Fruit fly (Drosophila melanogaster) whole organism, embryonic: Measurements from ENCODE around the gene CG13947.
A peak's percentile ranks its signal among the peaks of the same experiment; 100 is the strongest.

Experiments used
- Asciz ChIP-seq: fragments of 200-800 bp; sonication (Bioruptor generic); optimal IDR thresholded peaks from 2 replicates; lab custom pipeline; 2017; ENCODE audit warnings: missing biosample characterization, mild to moderate bottlenecking, missing genetic modification characterization, missing genetic modification reagents
- CG10274 ChIP-seq: fragments of 200-800 bp; sonication (Bioruptor generic); optimal IDR thresholded peaks from 3 replicates; lab custom pipeline; 2017; ENCODE audit warnings: missing biosample characterization, mild to moderate bottlenecking, missing genetic modification characterization
- CG10431 ChIP-seq: fragments of 200-800 bp; sonication (Bioruptor generic); optimal IDR thresholded peaks from 3 replicates; lab custom pipeline; 2018; ENCODE audit warnings: missing biosample characterization, mild to moderate bottlenecking, missing genetic modification characterization
- CG1233 ChIP-seq: fragments of 200-800 bp; sonication (Bioruptor generic); optimal IDR thresholded peaks from 4 replicates; lab custom pipeline; 2018; ENCODE audit warnings: missing biosample characterization, mild to moderate bottlenecking, missing genetic modification characterization
- CG12391 ChIP-seq: fragments of 200-800 bp; sonication (Bioruptor generic); optimal IDR thresholded peaks from 3 replicates; lab custom pipeline; 2018; ENCODE audit warnings: missing biosample characterization, mild to moderate bottlenecking, missing genetic modification characterization, moderate library complexity
- CG14667 ChIP-seq: fragments of 200-800 bp; sonication (Bioruptor generic); IDR thresholded peaks from 2 replicates; pipeline ENCODE4 v1.3.6; 2022; ENCODE audit warnings: missing biosample characterization, missing genetic modification characterization
- CG17385 ChIP-seq: fragments of 200-800 bp; sonication (Bioruptor generic); optimal IDR thresholded peaks from 3 replicates; lab custom pipeline; 2018; ENCODE audit warnings: missing biosample characterization, mild to moderate bottlenecking, missing genetic modification characterization
- CG2678 ChIP-seq: fragments of 200-800 bp; sonication (Bioruptor generic); optimal IDR thresholded peaks from 3 replicates; lab custom pipeline; 2019; ENCODE audit warnings: missing biosample characterization, mild to moderate bottlenecking, missing genetic modification characterization, moderate library complexity
- CG2712 ChIP-seq: fragments of 200-800 bp; optimal IDR thresholded peaks from 3 replicates; lab custom pipeline; 2019; ENCODE audit warnings: missing biosample characterization, mild to moderate bottlenecking, missing genetic modification characterization, moderate library complexity
- CG31365 ChIP-seq: fragments of 200-800 bp; sonication (Bioruptor generic); optimal IDR thresholded peaks from 2 replicates; lab custom pipeline; 2018; ENCODE audit warnings: missing biosample characterization, mild to moderate bottlenecking, missing genetic modification characterization
- CG3838 ChIP-seq: fragments of 200-800 bp; sonication (Bioruptor generic); optimal IDR thresholded peaks from 3 replicates; lab custom pipeline; 2016; ENCODE audit warnings: missing biosample characterization, missing genetic modification characterization
- CG3847 ChIP-seq: fragments of 200-800 bp; sonication (Bioruptor generic); IDR thresholded peaks from 2 replicates; pipeline ENCODE4 v1.3.6; 2022; ENCODE audit warnings: missing biosample characterization, missing genetic modification characterization
- CG3995 ChIP-seq: fragments of 200-800 bp; sonication (Bioruptor generic); optimal IDR thresholded peaks from 3 replicates; lab custom pipeline; 2016; ENCODE audit warnings: missing biosample characterization, missing genetic modification characterization
- CG4282 ChIP-seq: fragments of 200-800 bp; sonication (Bioruptor generic); optimal IDR thresholded peaks from 2 replicates; lab custom pipeline; 2016; ENCODE audit warnings: missing biosample characterization, missing genetic modification characterization
- CG4617 ChIP-seq: fragments of 200-800 bp; sonication (Bioruptor generic); optimal IDR thresholded peaks from 3 replicates; lab custom pipeline; 2016; ENCODE audit warnings: missing biosample characterization, missing genetic modification characterization, borderline replicate concordance
- CG4854 ChIP-seq: fragments of 200-800 bp; sonication (Bioruptor generic); optimal IDR thresholded peaks from 2 replicates; lab custom pipeline; 2016; ENCODE audit warnings: missing biosample characterization, missing genetic modification characterization, inconsistent platforms
- CG6654 ChIP-seq: fragments of 200-800 bp; sonication (Bioruptor generic); optimal IDR thresholded peaks from 2 replicates; lab custom pipeline; 2017; ENCODE audit warnings: missing biosample characterization, mild to moderate bottlenecking, missing genetic modification characterization
- CG6765 ChIP-seq: fragments of 200-800 bp; sonication (Bioruptor generic); optimal IDR thresholded peaks from 3 replicates; lab custom pipeline; 2017; ENCODE audit warnings: missing biosample characterization, mild to moderate bottlenecking, missing genetic modification characterization
- CG7745 ChIP-seq: fragments of 200-800 bp; sonication (Bioruptor generic); optimal IDR thresholded peaks from 2 replicates; lab custom pipeline; 2018; ENCODE audit warnings: missing biosample characterization, mild to moderate bottlenecking, missing genetic modification characterization, moderate library complexity
- CG7987 ChIP-seq: fragments of 200-800 bp; sonication (Bioruptor generic); optimal IDR thresholded peaks from 2 replicates; lab custom pipeline; 2018; ENCODE audit warnings: missing biosample characterization, mild to moderate bottlenecking, missing genetic modification characterization, moderate library complexity
- CG8478 ChIP-seq: fragments of >200 bp; optimal IDR thresholded peaks from 2 replicates; lab custom pipeline; 2018
- D19A ChIP-seq: fragments of 200-800 bp; optimal IDR thresholded peaks from 3 replicates; lab custom pipeline; 2019; ENCODE audit warnings: missing biosample characterization, mild to moderate bottlenecking, missing genetic modification characterization, moderate library complexity
- Hr3 ChIP-seq: fragments of 200-800 bp; sonication (Bioruptor generic); optimal IDR thresholded peaks from 3 replicates; lab custom pipeline; 2016; ENCODE audit warnings: missing biosample characterization, missing genetic modification characterization
- Hr39 ChIP-seq: fragments of >200 bp; optimal IDR thresholded peaks from 2 replicates; lab custom pipeline; 2017
- Hr51 ChIP-seq, 2 experiments: fragments of 200-800 bp; sonication (Bioruptor generic); optimal IDR thresholded peaks; 2 replicates in 1 of 2; 3 replicates in 1 of 2; lab custom pipeline; 2016 to 2018; ENCODE audit warnings: missing biosample characterization in 2 of 2, missing genetic modification characterization in 2 of 2, mild to moderate bottlenecking in 1 of 2, moderate library complexity in 1 of 2
- Mes4 ChIP-seq: fragments of 200-800 bp; sonication (Bioruptor generic); optimal IDR thresholded peaks from 2 replicates; lab custom pipeline; 2016; ENCODE audit warnings: missing biosample characterization, missing genetic modification characterization
- Stat92E ChIP-seq, 3 experiments: fragments of >200 bp in 2 of 3; fragments of 200-800 bp in 1 of 3; sonication (Bioruptor generic) in 1 of 3; optimal IDR thresholded peaks; 2 replicates each; lab custom pipeline; 2017 to 2019; ENCODE audit warnings: missing biosample characterization in 3 of 3, missing genetic modification characterization in 3 of 3, mild to moderate bottlenecking in 1 of 3, moderate library complexity in 1 of 3
- ara ChIP-seq: fragments of 200-800 bp; sonication (Bioruptor generic); IDR thresholded peaks from 2 replicates; pipeline ENCODE4 v1.3.6; 2022; ENCODE audit warnings: missing biosample characterization, missing genetic modification characterization
- bigmax ChIP-seq: fragments of 200-800 bp; sonication (Bioruptor generic); optimal IDR thresholded peaks from 2 replicates; lab custom pipeline; 2018; ENCODE audit warnings: missing biosample characterization, mild to moderate bottlenecking, missing genetic modification characterization
- dmrt11E ChIP-seq: fragments of 200-800 bp; sonication (Bioruptor generic); optimal IDR thresholded peaks from 3 replicates; lab custom pipeline; 2018; ENCODE audit warnings: missing biosample characterization, mild to moderate bottlenecking, missing genetic modification characterization, moderate library complexity
- emc ChIP-seq: fragments of 200-800 bp; sonication (Bioruptor generic); optimal IDR thresholded peaks from 2 replicates; lab custom pipeline; 2016; ENCODE audit warnings: missing biosample characterization, missing genetic modification characterization
- fru ChIP-seq: fragments of >200 bp; optimal IDR thresholded peaks from 2 replicates; lab custom pipeline; 2017
- fu2 ChIP-seq: fragments of 200-800 bp; sonication (Bioruptor generic); optimal IDR thresholded peaks from 2 replicates; lab custom pipeline; 2016; ENCODE audit warnings: missing biosample characterization, missing genetic modification characterization
- grn ChIP-seq: fragments of 200-800 bp; sonication (Bioruptor generic); optimal IDR thresholded peaks from 3 replicates; lab custom pipeline; 2017; ENCODE audit warnings: missing biosample characterization, missing genetic modification characterization
- gro ChIP-seq: fragments of 200-800 bp; sonication (Bioruptor generic); optimal IDR thresholded peaks from 2 replicates; lab custom pipeline; 2016; ENCODE audit warnings: missing biosample characterization, missing genetic modification characterization
- hbn ChIP-seq: fragments of 200-800 bp; sonication (Bioruptor generic); IDR thresholded peaks from 2 replicates; pipeline ENCODE4 v1.3.6; 2022; ENCODE audit warnings: missing biosample characterization, missing genetic modification characterization; ENCODE audit not compliant: partially characterized antibody
- inv ChIP-seq: fragments of 200-800 bp; sonication (Bioruptor generic); IDR thresholded peaks from 2 replicates; pipeline ENCODE4 v1.3.6; 2022; ENCODE audit warnings: missing biosample characterization, missing genetic modification characterization; ENCODE audit not compliant: partially characterized antibody
- oc ChIP-seq: fragments of 200-800 bp; sonication (Bioruptor generic); optimal IDR thresholded peaks from 2 replicates; lab custom pipeline; 2018; ENCODE audit warnings: missing biosample characterization, mild to moderate bottlenecking, missing genetic modification characterization, moderate library complexity
- onecut ChIP-seq: fragments of 200-800 bp; sonication (Bioruptor generic); IDR thresholded peaks from 2 replicates; pipeline ENCODE4 v1.3.6; 2022; ENCODE audit warnings: missing biosample characterization, missing genetic modification characterization
- pan ChIP-seq, 4 experiments: fragments of >200 bp in 3 of 4; fragments of 200-800 bp in 1 of 4; sonication (Bioruptor generic) in 1 of 4; optimal IDR thresholded peaks in 3 of 4; IDR thresholded peaks in 1 of 4; 2 replicates each; pipeline versions ENCODE4 v1.3.6 to Lab custom; 2017 to 2022; ENCODE audit warnings: missing biosample characterization in 2 of 4, missing genetic modification characterization in 2 of 4, mixed read lengths in 1 of 4
- peb ChIP-seq: fragments of 200-800 bp; sonication (Bioruptor generic); IDR thresholded peaks from 2 replicates; pipeline ENCODE4 v1.3.6; 2022; ENCODE audit warnings: missing biosample characterization, missing genetic modification characterization
- phol ChIP-seq: fragments of 200-800 bp; sonication (Bioruptor generic); optimal IDR thresholded peaks from 3 replicates; lab custom pipeline; 2018; ENCODE audit warnings: missing biosample characterization, mild to moderate bottlenecking, missing genetic modification characterization, moderate library complexity
- slp2 ChIP-seq: fragments of 200-800 bp; sonication (Bioruptor generic); optimal IDR thresholded peaks from 2 replicates; lab custom pipeline; 2016; ENCODE audit warnings: missing biosample characterization, missing genetic modification characterization
- tll ChIP-seq, 2 experiments: fragments of 200-800 bp in 1 of 2; fragments of >200 bp in 1 of 2; sonication (Bioruptor generic) in 1 of 2; optimal IDR thresholded peaks; 2 replicates each; lab custom pipeline; 2017 to 2019; ENCODE audit warnings: missing biosample characterization in 2 of 2, missing genetic modification characterization in 2 of 2, mild to moderate bottlenecking in 1 of 2, moderate library complexity in 1 of 2
- toy ChIP-seq: fragments of 200-800 bp; sonication (Bioruptor generic); IDR thresholded peaks from 2 replicates; pipeline ENCODE4 v1.3.6; 2022; ENCODE audit warnings: missing biosample characterization, missing genetic modification characterization
- trh ChIP-seq: fragments of 200-800 bp; sonication (Bioruptor generic); optimal IDR thresholded peaks from 2 replicates; lab custom pipeline; 2016; ENCODE audit warnings: missing biosample characterization, missing genetic modification characterization
- wek ChIP-seq: fragments of 200-800 bp; sonication (Bioruptor generic); optimal IDR thresholded peaks from 3 replicates; lab custom pipeline; 2018; ENCODE audit warnings: missing biosample characterization, mild to moderate bottlenecking, missing genetic modification characterization, moderate library complexity
- yki ChIP-seq: fragments of >200 bp; optimal IDR thresholded peaks from 3 replicates; lab custom pipeline; 2018
- zf30C ChIP-seq: fragments of 200-800 bp; sonication (Bioruptor generic); optimal IDR thresholded peaks from 3 replicates; lab custom pipeline; 2018; ENCODE audit warnings: missing biosample characterization, mild to moderate bottlenecking, missing genetic modification characterization

CG13947 gene

DNA sequence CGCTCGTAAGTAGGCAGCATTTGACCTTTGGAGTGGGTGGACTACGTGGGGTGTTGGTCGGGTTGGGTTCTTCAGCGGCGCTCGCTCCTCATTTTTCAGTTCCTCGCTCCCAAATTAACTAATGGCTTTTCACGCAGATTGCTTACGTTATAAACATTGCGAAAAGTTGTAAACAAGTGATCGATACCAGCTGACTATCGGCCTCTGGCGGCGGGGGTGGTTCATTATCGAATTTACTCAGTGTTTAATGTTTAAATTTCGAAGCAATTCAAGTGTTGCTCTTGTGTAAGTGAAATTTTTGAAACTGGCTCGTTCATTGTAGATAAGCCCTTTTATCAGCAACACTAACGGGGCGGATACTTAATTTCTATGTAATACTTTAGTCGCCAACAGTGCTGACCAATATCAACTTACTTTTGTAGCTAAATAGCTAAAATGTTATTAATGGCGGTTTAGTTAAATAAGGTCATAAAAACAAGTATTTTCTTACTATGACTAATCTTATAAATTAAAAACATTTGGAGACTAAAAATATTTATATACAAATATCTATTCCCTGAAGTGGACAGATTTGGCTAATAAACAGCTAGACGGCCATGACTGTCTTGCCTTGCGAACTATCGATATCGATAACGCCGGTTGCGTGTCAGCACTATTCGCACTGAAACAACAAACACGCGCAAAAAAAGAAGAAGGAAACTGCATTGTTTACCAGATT lies 40.5 kb downstream of the CG13947 start, which contains the start of the genes PGAP2 and Clp (continued):
- TF ChIP-seq ara (GFP tag; lab: Robert Waterston, UW) (peak; percentile 64; the same call in 1 of the 2 replicates), CG4617 (GFP tag; lab: Kevin White, UChicago) (peak; percentile 61), Hr39 (lab: Kevin White, UChicago) (no peak), CG6654 (GFP tag; lab: Kevin White, UChicago) (peak; percentile 8), CG6765 (GFP tag; lab: Kevin White, UChicago) (no peak), gro (GFP tag; lab: Kevin White, UChicago) (peak; percentile 9), CG12391 (tag; lab: Kevin White, UChicago) (peak; percentile 89), Hr51 (GFP tag; optimal IDR thresholded peaks at IDR 0.05; lab: Kevin White, UChicago) (peak in 1 of 2 experiments; percentile 11), CG2712 (tag; lab: Kevin White, UChicago) (peak; percentile 85), wek (GFP tag; lab: Kevin White, UChicago) (no peak), CG7745 (tag; lab: Kevin White, UChicago) (no peak), grn (GFP tag; lab: Kevin White, UChicago) (no peak), D19A (tag; lab: Kevin White, UChicago) (no peak), Hr3 (GFP tag; lab: Kevin White, UChicago) (peak; percentile 76), peb (GFP tag; lab: Robert Waterston, UW) (peak; percentile 57; the same call in 1 of the 2 replicates), dmrt11E (peak; percentile 78), zf30C (GFP tag; lab: Kevin White, UChicago) (no peak), CG10431 (GFP tag; lab: Kevin White, UChicago) (no peak), CG14667 (GFP tag; lab: Robert Waterston, UW) (peak; percentile 53; the same call in 1 of the 2 replicates), Mes4 (GFP tag; lab: Kevin White, UChicago) (no peak), Asciz (GFP tag; lab: Kevin White, UChicago) (no peak), CG3995 (GFP tag; lab: Kevin White, UChicago) (peak; percentile 9), CG31365 (no peak), CG2678 (peak; percentile 80), phol (peak; percentile 85), CG3838 (GFP tag; lab: Kevin White, UChicago) (no peak), trh (GFP tag; lab: Kevin White, UChicago) (peak; percentile 51), emc (GFP tag; lab: Kevin White, UChicago) (peak; percentile 13), Stat92E (GFP tag; optimal IDR thresholded peaks at IDR 0.05; lab: Kevin White, UChicago) (no peak), bigmax (no peak), CG17385 (peak; percentile 64), fru (no peak), tll (GFP tag; optimal IDR thresholded peaks at IDR 0.05; lab: Kevin White, UChicago) (no peak), slp2 (GFP tag; lab: Kevin White, UChicago) (no peak), CG7987 (GFP tag; lab: Kevin White, UChicago) (peak; percentile 23), CG8478 (no peak), yki (lab: Kevin White, UChicago) (no peak), CG4854 (GFP tag; lab: Kevin White, UChicago) (peak; percentile 20), CG4282 (GFP tag; lab: Kevin White, UChicago) (no peak), onecut (GFP tag; lab: Robert Waterston, UW) (no peak; the same call in 1 of the 2 replicates), CG10274 (GFP tag; lab: Kevin White, UChicago) (no peak), inv (GFP tag; lab: Robert Waterston, UW) (no peak), CG3847 (GFP tag; lab: Robert Waterston, UW) (peak; percentile 79), CG1233 (GFP tag; lab: Kevin White, UChicago) (peak; percentile 74), hbn (GFP tag; lab: Robert Waterston, UW) (0 out of 2 replicates have a peak, but pooled peaks have one; percentile 31), oc (tag; lab: Kevin White, UChicago) (peak; percentile 38), pan (optimal IDR thresholded peaks at IDR 0.05; lab: Kevin White, UChicago) (no peak), pan (GFP tag; optimal IDR thresholded peaks at IDR 0.05 in 1 of 2, IDR thresholded peaks at IDR 0.05 in 1 of 2) (peak in 1 of 2 experiments; percentile 71), toy (GFP tag; lab: Robert Waterston, UW) (peak; percentile 7; the same call in 1 of the 2 replicates), fu2 (GFP tag; lab: Kevin White, UChicago) (peak; percentile 11)
